Comparison of ENCODE assay signal across 2 worm cellular contexts in genomic region chrX:13129949-13130348, ce11.
TF ChIP-seq lines count a peak whose summit lies in the region.

Gene spin-3 (plus strand): TSS chrX:13130249.

TF ChIP-seq in whole organism, L3 larva, 47 proteins besides CTCF, POLR2A, EP300 and RAD21:
- TF ChIP-seq nhr-67 (tag; optimal IDR thresholded peaks at IDR 0.05; lab: Kevin White, UChicago) (no peak), elt-2 (tag; optimal IDR thresholded peaks at IDR 0.05; lab: Kevin White, UChicago) (peak; percentile 21)
TF ChIP-seq in whole organism, L3 larva: peak in this region for 1.

TF ChIP-seq in whole organism, L4 larva, 104 proteins besides CTCF, POLR2A, EP300 and RAD21:
- no peak for TF ChIP-seq daf-16 (GFP tag; optimal IDR thresholded peaks at IDR 0.05; lab: Kevin White, UChicago)
- TF ChIP-seq daf-16 (tag; optimal IDR thresholded peaks at IDR 0.05; lab: Kevin White, UChicago): peak; percentile 20
- no peak for TF ChIP-seq spr-3 (GFP tag; optimal IDR thresholded peaks at IDR 0.05; lab: Kevin White, UChicago)
- TF ChIP-seq lin-38 (GFP tag; IDR thresholded peaks at IDR 0.05; lab: Robert Waterston, UW): no peak
- peak; percentile 33 for TF ChIP-seq dve-1 (tag; optimal IDR thresholded peaks at IDR 0.05; lab: Kevin White, UChicago; ENCODE audit: insufficient read depth)
- 0 out of 2 replicates have a peak, but pooled peaks have one; percentile 24 for TF ChIP-seq php-3 (GFP tag; IDR thresholded peaks at IDR 0.05; lab: Robert Waterston, UW)
TF ChIP-seq in whole organism, L4 larva: peak in this region for 3.
